Worm (Caenorhabditis elegans): Measurements from ENCODE around the gene lgc-56.

- TF ChIP-seq F10B5.3 (tag; optimal IDR thresholded peaks at IDR 0.05) (no peak), unc-62 (GFP tag; optimal IDR thresholded peaks at IDR 0.05 in 1 of 2) (no peak), unc-62 (tag; optimal IDR thresholded peaks at IDR 0.05) (no peak), nhr-6 (tag; optimal IDR thresholded peaks at IDR 0.05) (no peak), pqm-1 (tag; optimal IDR thresholded peaks at IDR 0.05) (no peak), nhr-237 (tag; optimal IDR thresholded peaks at IDR 0.05) (no peak), nhr-41 (GFP tag; IDR thresholded peaks at IDR 0.05) (no peak), fos-1 (tag; optimal IDR thresholded peaks at IDR 0.05) (no peak), T26A8.4 (GFP tag; IDR thresholded peaks at IDR 0.05) (no peak), cey-2 (tag; optimal IDR thresholded peaks at IDR 0.05; ENCODE audit: borderline replicate concordance, insufficient read depth) (no peak), ama-1 (optimal IDR thresholded peaks at IDR 0.05) (no peak)
These were observed 14.4 kb upstream of the lgc-56 start, which contains the start of gene srsy-1 for ce11 chrII:5115733-5116132.
